Worm (Caenorhabditis elegans) whole organism, L1 larva: ENCODE measurements around the gene R05D3.8.

Experiments used
- C34B4.2 ChIP-seq: sonication (generic microtip); optimal IDR thresholded peaks from 2 replicates; lab custom pipeline; 2017; ENCODE audit warnings: mild to moderate bottlenecking, missing genetic modification characterization, missing compliant biosample characterization
- Y116A8C.19 ChIP-seq: sonication (generic microtip); optimal IDR thresholded peaks from 2 replicates; lab custom pipeline; 2016; ENCODE audit warnings: missing compliant biosample characterization, missing genetic modification characterization, borderline replicate concordance
- aly-2 ChIP-seq: fragments of 150-350 bp; optimal IDR thresholded peaks from 2 replicates; lab custom pipeline; 2014; ENCODE audit warnings: missing biosample characterization, missing genetic modification characterization
- ama-1 ChIP-seq: fragments of 150-350 bp; optimal IDR thresholded peaks from 2 replicates; lab custom pipeline; 2014
- ceh-63 ChIP-seq: fragments of 200-800 bp; sonication (Bioruptor generic); optimal IDR thresholded peaks from 2 replicates; lab custom pipeline; 2018; ENCODE audit warnings: mild to moderate bottlenecking, missing genetic modification characterization, missing compliant biosample characterization
- ceh-8 ChIP-seq: fragments of 200-800 bp; sonication (Bioruptor generic); optimal IDR thresholded peaks from 2 replicates; lab custom pipeline; 2018; ENCODE audit warnings: mild to moderate bottlenecking, missing genetic modification characterization, moderate library complexity, missing compliant biosample characterization
- ceh-88 ChIP-seq: fragments of 200-800 bp; sonication (Bioruptor generic); IDR thresholded peaks from 2 replicates; pipeline ENCODE4 v1.3.6; 2022; ENCODE audit warnings: missing genetic modification characterization, missing compliant biosample characterization
- ceh-90 ChIP-seq: sonication (generic microtip); optimal IDR thresholded peaks from 2 replicates; lab custom pipeline; 2016; ENCODE audit warnings: missing genetic modification characterization, missing compliant biosample characterization
- ces-1 ChIP-seq: fragments of 150-350 bp; optimal IDR thresholded peaks from 2 replicates; lab custom pipeline; 2014; ENCODE audit warnings: missing biosample characterization, missing genetic modification reagents, missing genetic modification characterization
- dpl-1 ChIP-seq, 3 experiments: fragments of 150-350 bp in 2 of 3; sonication (generic microtip) in 1 of 3; optimal IDR thresholded peaks; 2 replicates each; lab custom pipeline; 2014 to 2017; ENCODE audit warnings: missing biosample characterization in 3 of 3, missing genetic modification characterization in 3 of 3, missing genetic modification reagents in 3 of 3
- dsc-1 ChIP-seq: sonication (generic microtip); optimal IDR thresholded peaks from 2 replicates; lab custom pipeline; 2016; ENCODE audit warnings: mild to moderate bottlenecking, missing genetic modification characterization, missing compliant biosample characterization
- efl-3 ChIP-seq: fragments of 200-800 bp; sonication (Bioruptor generic); optimal IDR thresholded peaks from 2 replicates; lab custom pipeline; 2018; ENCODE audit warnings: mild to moderate bottlenecking, missing genetic modification characterization, missing compliant biosample characterization
- egl-27 ChIP-seq, 2 experiments: fragments of 150-350 bp in 1 of 2; sonication (generic microtip); optimal IDR thresholded peaks; 3 replicates each; lab custom pipeline; 2017 to 2018; ENCODE audit warnings: missing biosample characterization in 2 of 2, missing genetic modification characterization in 2 of 2, missing genetic modification reagents in 2 of 2
- elt-2 ChIP-seq: sonication (generic microtip); optimal IDR thresholded peaks from 2 replicates; lab custom pipeline; 2016; ENCODE audit warnings: missing genetic modification characterization, mild to moderate bottlenecking, inconsistent platforms, missing compliant biosample characterization, missing genetic modification reagents
- elt-3 ChIP-seq, 6 experiments: fragments of 150-350 bp in 1 of 6; sonication (generic microtip); optimal IDR thresholded peaks; 2 replicates each; lab custom pipeline; 2017 to 2018; ENCODE audit warnings: missing biosample characterization in 6 of 6, missing genetic modification characterization in 6 of 6, inconsistent platforms in 1 of 6
- ets-5 ChIP-seq: fragments of 200-800 bp; sonication (Bioruptor generic); IDR thresholded peaks from 2 replicates; pipeline ENCODE4 v1.3.6; 2022; ENCODE audit warnings: missing genetic modification characterization, missing compliant biosample characterization
- fkh-4 ChIP-seq: sonication (generic microtip); optimal IDR thresholded peaks from 2 replicates; lab custom pipeline; 2016; ENCODE audit warnings: missing compliant biosample characterization, missing genetic modification characterization, borderline replicate concordance
- fkh-8 ChIP-seq: sonication (generic microtip); optimal IDR thresholded peaks from 2 replicates; lab custom pipeline; 2016; ENCODE audit warnings: mild to moderate bottlenecking, missing genetic modification characterization, missing compliant biosample characterization
- fos-1 ChIP-seq: fragments of 150-350 bp; optimal IDR thresholded peaks from 2 replicates; lab custom pipeline; 2014; ENCODE audit warnings: missing biosample characterization, missing genetic modification characterization
- hlh-17 ChIP-seq: fragments of 200-800 bp; sonication (Bioruptor generic); optimal IDR thresholded peaks from 2 replicates; lab custom pipeline; 2018; ENCODE audit warnings: missing genetic modification characterization, mild to moderate bottlenecking, missing compliant biosample characterization, moderate library complexity, borderline replicate concordance
- hpl-2 ChIP-seq: fragments of 150-350 bp; optimal IDR thresholded peaks from 2 replicates; lab custom pipeline; 2014; ENCODE audit warnings: missing biosample characterization, missing genetic modification reagents, missing genetic modification characterization
- isw-1 ChIP-seq: fragments of 200-800 bp; sonication (Bioruptor generic); IDR thresholded peaks from 2 replicates; pipeline ENCODE4 v1.3.6; 2022; ENCODE audit warnings: missing genetic modification characterization, missing compliant biosample characterization
- lin-13 ChIP-seq: fragments of 150-350 bp; optimal IDR thresholded peaks from 2 replicates; lab custom pipeline; 2014; ENCODE audit warnings: missing biosample characterization, missing genetic modification reagents, missing genetic modification characterization
- lin-14 ChIP-seq: fragments of 200-800 bp; sonication (Bioruptor generic); optimal IDR thresholded peaks from 2 replicates; lab custom pipeline; 2018; ENCODE audit warnings: mild to moderate bottlenecking, missing genetic modification characterization, moderate library complexity, missing compliant biosample characterization
- lsy-2 ChIP-seq, 2 experiments: fragments of 150-350 bp; optimal IDR thresholded peaks; 2 replicates each; lab custom pipeline; 2014; ENCODE audit warnings: missing biosample characterization in 2 of 2, missing genetic modification characterization in 2 of 2
- mep-1 ChIP-seq: fragments of 150-350 bp; optimal IDR thresholded peaks from 2 replicates; lab custom pipeline; 2014; ENCODE audit warnings: missing biosample characterization, missing genetic modification characterization
- nhr-19 ChIP-seq: fragments of 200-800 bp; sonication (Bioruptor generic); conservative IDR thresholded peaks from 2 replicates; pipeline ENCODE4 v1.3.6; 2022; ENCODE audit warnings: missing genetic modification characterization, missing compliant biosample characterization
- nhr-71 ChIP-seq: sonication (generic microtip); optimal IDR thresholded peaks from 2 replicates; lab custom pipeline; 2016; ENCODE audit warnings: mild to moderate bottlenecking, missing genetic modification characterization, moderate library complexity, missing compliant biosample characterization
- nhr-76 ChIP-seq: sonication (generic microtip); optimal IDR thresholded peaks from 2 replicates; lab custom pipeline; 2017; ENCODE audit warnings: missing biosample characterization, missing genetic modification characterization
- nhr-77 ChIP-seq: fragments of 150-350 bp; optimal IDR thresholded peaks from 2 replicates; lab custom pipeline; 2014; ENCODE audit warnings: missing biosample characterization, missing genetic modification characterization
- pag-3 ChIP-seq: sonication (generic microtip); optimal IDR thresholded peaks from 2 replicates; lab custom pipeline; 2017; ENCODE audit warnings: missing genetic modification characterization, mild to moderate bottlenecking, missing compliant biosample characterization, antibody characterized with exemption, borderline replicate concordance; ENCODE audit not compliant: insufficient read depth
- pax-3 ChIP-seq: fragments of 200-800 bp; sonication (Bioruptor generic); optimal IDR thresholded peaks from 2 replicates; lab custom pipeline; 2018; ENCODE audit warnings: mild to moderate bottlenecking, missing genetic modification characterization, moderate library complexity, missing compliant biosample characterization
- pqm-1 ChIP-seq: sonication (generic microtip); optimal IDR thresholded peaks from 3 replicates; lab custom pipeline; 2017; ENCODE audit warnings: missing biosample characterization, missing genetic modification characterization
- rnt-1 ChIP-seq: sonication (generic microtip); optimal IDR thresholded peaks from 2 replicates; lab custom pipeline; 2016; ENCODE audit warnings: mild to moderate bottlenecking, missing genetic modification characterization, moderate library complexity, missing compliant biosample characterization
- snpc-4 ChIP-seq: fragments of 150-350 bp; optimal IDR thresholded peaks from 2 replicates; lab custom pipeline; 2014; ENCODE audit warnings: missing biosample characterization, missing genetic modification characterization
- snu-23 ChIP-seq: sonication (generic microtip); optimal IDR thresholded peaks from 2 replicates; lab custom pipeline; 2016; ENCODE audit warnings: missing genetic modification characterization, missing compliant biosample characterization
- sptf-1 ChIP-seq: fragments of 150-350 bp; optimal IDR thresholded peaks from 2 replicates; lab custom pipeline; 2014; ENCODE audit warnings: missing biosample characterization, missing genetic modification characterization
- sup-37 ChIP-seq: fragments of 200-800 bp; sonication (Bioruptor generic); optimal IDR thresholded peaks from 2 replicates; lab custom pipeline; 2018; ENCODE audit warnings: mild to moderate bottlenecking, missing genetic modification characterization, missing compliant biosample characterization
- swsn-7 ChIP-seq: sonication (generic microtip); optimal IDR thresholded peaks from 2 replicates; lab custom pipeline; 2016; ENCODE audit warnings: missing genetic modification characterization, missing compliant biosample characterization
- tbx-2 ChIP-seq: sonication (generic microtip); optimal IDR thresholded peaks from 2 replicates; lab custom pipeline; 2016; ENCODE audit warnings: missing genetic modification characterization, missing compliant biosample characterization
- unc-130 ChIP-seq: fragments of 150-350 bp; optimal IDR thresholded peaks from 2 replicates; lab custom pipeline; 2017; ENCODE audit warnings: missing biosample characterization, missing genetic modification characterization, inconsistent platforms
- unc-62 ChIP-seq: fragments of 150-350 bp; optimal IDR thresholded peaks from 2 replicates; lab custom pipeline; 2014; ENCODE audit warnings: missing biosample characterization, missing genetic modification reagents, missing genetic modification characterization
- unc-86 ChIP-seq: sonication (generic microtip); optimal IDR thresholded peaks from 2 replicates; lab custom pipeline; 2016; ENCODE audit warnings: missing genetic modification characterization, missing compliant biosample characterization
- unc-98 ChIP-seq: fragments of 200-800 bp; sonication (Bioruptor generic); IDR thresholded peaks from 2 replicates; pipeline ENCODE4 v1.3.6; 2022; ENCODE audit warnings: missing genetic modification characterization, missing compliant biosample characterization
- vab-15 ChIP-seq: sonication (generic microtip); optimal IDR thresholded peaks from 2 replicates; lab custom pipeline; 2017; ENCODE audit warnings: missing genotype, mild to moderate bottlenecking, missing genetic modification characterization, missing compliant biosample characterization
- zag-1 ChIP-seq: fragments of 150-350 bp; optimal IDR thresholded peaks from 2 replicates; lab custom pipeline; 2014; ENCODE audit warnings: missing biosample characterization, missing genetic modification characterization
- zip-4 ChIP-seq: fragments of 200-800 bp; sonication (Bioruptor generic); optimal IDR thresholded peaks from 2 replicates; lab custom pipeline; 2018; ENCODE audit warnings: mild to moderate bottlenecking, missing genetic modification characterization, moderate library complexity, missing compliant biosample characterization
- ztf-4 ChIP-seq: fragments of 150-350 bp; optimal IDR thresholded peaks from 2 replicates; lab custom pipeline; 2014; ENCODE audit warnings: missing biosample characterization, missing genetic modification characterization

Gene R05D3.8

DNA sequence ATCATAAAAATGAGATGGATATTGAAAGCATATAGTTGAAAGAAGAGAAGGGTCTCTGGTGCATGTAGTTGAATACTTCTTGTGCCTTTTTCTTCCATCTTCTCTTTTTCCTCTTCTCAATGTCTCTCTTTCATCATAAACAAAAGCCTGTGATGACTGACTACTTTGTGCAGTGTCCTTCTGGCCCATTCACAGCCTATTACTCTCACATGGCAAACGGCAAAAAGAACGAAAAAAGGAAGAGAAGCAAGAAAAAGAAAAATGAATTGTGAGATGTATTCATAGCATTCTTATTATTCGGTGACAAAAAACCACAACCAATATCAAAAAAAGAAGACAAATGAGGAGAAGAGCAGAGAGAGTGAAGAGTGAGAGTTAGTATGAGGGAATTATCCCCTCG lies 36.9 kb downstream of the R05D3.8 start:
- TF ChIP-seq lsy-2 (tag; optimal IDR thresholded peaks at IDR 0.05; lab: Kevin White, UChicago) (peak in 1 of 2 experiments; percentile 14), fkh-8 (tag; lab: Kevin White, UChicago) (peak; percentile 36), zag-1 (tag; lab: Kevin White, UChicago) (no peak), dsc-1 (tag; lab: Kevin White, UChicago) (peak; percentile 49), lin-14 (peak; percentile 57), pax-3 (tag; lab: Kevin White, UChicago) (no peak), nhr-77 (no peak), dpl-1 (GFP tag; optimal IDR thresholded peaks at IDR 0.05; lab: Kevin White, UChicago) (peak in 1 of 3 experiments; percentile 18)

DNA sequence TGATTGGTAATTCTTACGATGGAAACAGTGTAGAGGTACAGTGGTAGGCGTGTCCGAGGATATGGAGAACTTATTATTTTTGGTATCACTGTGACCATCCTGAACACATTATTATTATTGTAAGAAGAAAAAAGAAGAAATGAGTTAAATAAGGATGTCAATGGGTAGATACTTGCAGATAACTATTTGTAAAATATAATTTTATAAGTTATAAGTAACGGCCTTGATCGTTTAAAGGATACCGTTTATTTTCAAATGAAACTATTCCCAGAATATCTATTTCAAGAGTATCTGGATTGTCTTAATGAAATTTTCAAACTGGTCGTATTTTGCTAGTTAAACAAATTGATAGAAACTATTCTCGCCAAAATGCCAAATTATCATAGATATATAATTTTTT lies 37.9 kb downstream of the R05D3.8 start, which contains the start of gene F10E9.10:
TSS of gene F10E9.10 (minus strand) at position 101 of the 400 bp plus-strand sequence.
- TF ChIP-seq fos-1 (tag; lab: Kevin White, UChicago) (no peak), unc-98 (GFP tag; lab: Robert Waterston, UW) (no peak), zip-4 (no peak), vab-15 (tag; lab: Kevin White, UChicago) (no peak), swsn-7 (tag; lab: Kevin White, UChicago) (no peak), efl-3 (GFP tag; lab: Kevin White, UChicago) (no peak), unc-86 (tag; lab: Kevin White, UChicago) (no peak), isw-1 (no peak), lin-14 (no peak), elt-2 (tag; lab: Kevin White, UChicago) (no peak)
- TF ChIP-seq, all 84 proteins: peak for 0

- peak; percentile 92 for TF ChIP-seq ceh-90 (tag; lab: Kevin White, UChicago)
- no peak for TF ChIP-seq sup-37 (GFP tag; lab: Kevin White, UChicago)
- peak; percentile 91 for TF ChIP-seq snu-23 (GFP tag; lab: Kevin White, UChicago)
- TF ChIP-seq pqm-1 (tag; lab: Kevin White, UChicago), result no peak
- no peak for TF ChIP-seq ets-5 (GFP tag; lab: Robert Waterston, UW)
- peak; percentile 96 for TF ChIP-seq dpl-1 (GFP tag; optimal IDR thresholded peaks at IDR 0.05; lab: Kevin White, UChicago)
- peak; percentile 95 for TF ChIP-seq mep-1 (tag; lab: Kevin White, UChicago)
- TF ChIP-seq ztf-4 (tag; lab: Kevin White, UChicago), result peak; percentile 57
- TF ChIP-seq tbx-2, result peak; percentile 92
- no peak for TF ChIP-seq ceh-63 (GFP tag; lab: Kevin White, UChicago)
- TF ChIP-seq fkh-8 (tag; lab: Kevin White, UChicago), result peak; percentile 86
- peak; percentile 85 for TF ChIP-seq vab-15 (tag; lab: Kevin White, UChicago)
- peak in 3 of 6 experiments; percentile 25 to 52 (median 28) for TF ChIP-seq elt-3 (tag; optimal IDR thresholded peaks at IDR 0.05; lab: Kevin White, UChicago)
- no peak for TF ChIP-seq hpl-2 (GFP tag; lab: Kevin White, UChicago)
- TF ChIP-seq egl-27 (tag; optimal IDR thresholded peaks at IDR 0.05; lab: Kevin White, UChicago), result no peak
- peak; percentile 53; the same call in 1 of the 2 replicates for TF ChIP-seq ceh-88 (GFP tag; lab: Robert Waterston, UW)
- peak; percentile 57 for TF ChIP-seq Y116A8C.19 (tag; lab: Kevin White, UChicago)
- TF ChIP-seq rnt-1 (tag; lab: Kevin White, UChicago), result peak; percentile 98
- peak; percentile 85 for TF ChIP-seq swsn-7 (tag; lab: Kevin White, UChicago)
- TF ChIP-seq lin-13 (GFP tag; lab: Kevin White, UChicago), result peak; percentile 75
- peak; percentile 36 for TF ChIP-seq nhr-77
- TF ChIP-seq nhr-19 (GFP tag; lab: Robert Waterston, UW), result peak; percentile 84
- TF ChIP-seq ceh-8 (GFP tag; lab: Kevin White, UChicago), result peak; percentile 45
- TF ChIP-seq ama-1 (lab: Kevin White, UChicago), result peak; percentile 62
- peak; percentile 76 for TF ChIP-seq unc-98 (GFP tag; lab: Robert Waterston, UW)
- TF ChIP-seq fkh-4 (tag; lab: Kevin White, UChicago), result peak; percentile 96
- TF ChIP-seq hlh-17 (GFP tag; lab: Kevin White, UChicago), result no peak
- no peak for TF ChIP-seq nhr-76
- TF ChIP-seq fos-1 (tag; lab: Kevin White, UChicago), result peak; percentile 30
- no peak for TF ChIP-seq unc-62 (GFP tag; lab: Kevin White, UChicago)
- peak; percentile 93 for TF ChIP-seq nhr-71 (tag; lab: Kevin White, UChicago)
- TF ChIP-seq snpc-4 (tag; lab: Kevin White, UChicago), result peak; percentile 51
- TF ChIP-seq pag-3, result no peak
- no peak for TF ChIP-seq sptf-1 (tag; lab: Kevin White, UChicago)
- no peak for TF ChIP-seq ces-1 (GFP tag; lab: Kevin White, UChicago)
- peak; percentile 74 for TF ChIP-seq unc-130 (tag; lab: Kevin White, UChicago)
- no peak for TF ChIP-seq C34B4.2
- TF ChIP-seq aly-2 (tag; lab: Kevin White, UChicago), result no peak
These were observed 39.0 kb downstream of the R05D3.8 start, which contains the start of gene F10E9.11 for ce11 chrIII:8319100-8319499. Gene F10E9.11, minus strand, starts transcription at chrIII:8319260.
